Fruit fly (Drosophila melanogaster) whole organism, embryonic: ENCODE results near the gene Nprl3.

ENCODE experiments used
- Ada2b ChIP-seq: fragments of 200-800 bp; sonication (Bioruptor generic); IDR thresholded peaks from 2 replicates; pipeline ENCODE4 v1.3.6; 2022; ENCODE audit warnings: missing biosample characterization, missing genetic modification characterization
- BEAF-32 ChIP-seq: fragments of 200-800 bp; sonication (Bioruptor generic); optimal IDR thresholded peaks from 3 replicates; lab custom pipeline; 2017; ENCODE audit warnings: missing biosample characterization, missing genetic modification characterization, mild to moderate bottlenecking, moderate library complexity, missing genetic modification reagents
- CG1024 ChIP-seq: fragments of 200-800 bp; sonication (Bioruptor generic); IDR thresholded peaks from 2 replicates; pipeline ENCODE4 v1.3.6; 2022; ENCODE audit warnings: missing biosample characterization, missing genetic modification characterization
- CG11723 ChIP-seq: fragments of 200-800 bp; sonication (Bioruptor generic); optimal IDR thresholded peaks from 2 replicates; lab custom pipeline; 2017; ENCODE audit warnings: missing biosample characterization, mild to moderate bottlenecking, missing genetic modification characterization
- CG12219 ChIP-seq: fragments of 200-800 bp; sonication (Bioruptor generic); optimal IDR thresholded peaks from 3 replicates; lab custom pipeline; 2018; ENCODE audit warnings: missing biosample characterization, mild to moderate bottlenecking, missing genetic modification characterization
- CG12299 ChIP-seq: fragments of 200-800 bp; sonication (Bioruptor generic); optimal IDR thresholded peaks from 2 replicates; lab custom pipeline; 2018; ENCODE audit warnings: missing biosample characterization, mild to moderate bottlenecking, missing genetic modification characterization
- CG13424 ChIP-seq: fragments of 200-800 bp; sonication (Bioruptor generic); optimal IDR thresholded peaks from 2 replicates; lab custom pipeline; 2019; ENCODE audit warnings: missing biosample characterization, mild to moderate bottlenecking, missing genetic modification characterization, moderate library complexity
- CG15601 ChIP-seq: fragments of 200-800 bp; sonication (Bioruptor generic); optimal IDR thresholded peaks from 3 replicates; lab custom pipeline; 2019; ENCODE audit warnings: missing biosample characterization, mild to moderate bottlenecking, missing genetic modification characterization, moderate library complexity
- CG2199 ChIP-seq: fragments of 200-800 bp; sonication (Bioruptor generic); IDR thresholded peaks from 3 replicates; pipeline ENCODE4 v1.3.6; 2022; ENCODE audit warnings: missing biosample characterization, missing genetic modification characterization
- CG30431 ChIP-seq: fragments of 200-800 bp; sonication (Bioruptor generic); optimal IDR thresholded peaks from 2 replicates; lab custom pipeline; 2017; ENCODE audit warnings: missing biosample characterization, missing genetic modification characterization
- CG3065 ChIP-seq: fragments of 200-800 bp; sonication (Bioruptor generic); optimal IDR thresholded peaks from 2 replicates; lab custom pipeline; 2016; ENCODE audit warnings: missing biosample characterization, missing genetic modification characterization
- CG31441 ChIP-seq: fragments of 200-800 bp; sonication (Bioruptor generic); IDR thresholded peaks from 2 replicates; pipeline ENCODE4 v1.3.6; 2022; ENCODE audit warnings: missing biosample characterization, missing genetic modification characterization
- CG34422 ChIP-seq: fragments of 200-800 bp; sonication (Bioruptor generic); IDR thresholded peaks from 3 replicates; pipeline ENCODE4 v1.3.6; 2022; ENCODE audit warnings: missing biosample characterization, missing genetic modification characterization
- CG42726 ChIP-seq: fragments of 200-800 bp; sonication (Bioruptor generic); IDR thresholded peaks from 2 replicates; pipeline ENCODE4 v1.3.6; 2022; ENCODE audit warnings: missing biosample characterization, missing genetic modification characterization; ENCODE audit not compliant: partially characterized antibody
- CG4617 ChIP-seq: fragments of 200-800 bp; sonication (Bioruptor generic); optimal IDR thresholded peaks from 3 replicates; lab custom pipeline; 2016; ENCODE audit warnings: missing biosample characterization, missing genetic modification characterization, borderline replicate concordance
- CG6272 ChIP-seq: fragments of 200-800 bp; sonication (Bioruptor generic); IDR thresholded peaks from 2 replicates; pipeline ENCODE4 v1.3.6; 2022; ENCODE audit warnings: missing biosample characterization, missing genetic modification characterization
- CG6765 ChIP-seq: fragments of 200-800 bp; sonication (Bioruptor generic); optimal IDR thresholded peaks from 3 replicates; lab custom pipeline; 2017; ENCODE audit warnings: missing biosample characterization, mild to moderate bottlenecking, missing genetic modification characterization
- CG8281 ChIP-seq: fragments of 200-800 bp; sonication (Bioruptor generic); optimal IDR thresholded peaks from 2 replicates; lab custom pipeline; 2018; ENCODE audit warnings: missing biosample characterization, mild to moderate bottlenecking, missing genetic modification characterization, moderate library complexity
- CG9609 ChIP-seq: fragments of 200-800 bp; sonication (Bioruptor generic); optimal IDR thresholded peaks from 3 replicates; lab custom pipeline; 2016; ENCODE audit warnings: missing biosample characterization, missing genetic modification characterization
- CG9727 ChIP-seq: fragments of 200-800 bp; sonication (Bioruptor generic); optimal IDR thresholded peaks from 3 replicates; lab custom pipeline; 2017; ENCODE audit warnings: missing biosample characterization, mild to moderate bottlenecking, missing genetic modification characterization
- Chrac-16 ChIP-seq: fragments of 200-800 bp; sonication (Bioruptor generic); optimal IDR thresholded peaks from 3 replicates; lab custom pipeline; 2016; ENCODE audit warnings: missing biosample characterization, missing genetic modification characterization
- GATAe ChIP-seq: fragments of 200-800 bp; sonication (Bioruptor generic); conservative IDR thresholded peaks from 2 replicates; pipeline ENCODE4 v1.3.6; 2022; ENCODE audit warnings: missing biosample characterization, missing genetic modification characterization
- HLH54F ChIP-seq: fragments of 200-800 bp; sonication (Bioruptor generic); optimal IDR thresholded peaks from 3 replicates; lab custom pipeline; 2016; ENCODE audit warnings: missing biosample characterization, missing genetic modification characterization
- Hey ChIP-seq: fragments of 200-800 bp; sonication (Bioruptor generic); optimal IDR thresholded peaks from 3 replicates; lab custom pipeline; 2018; ENCODE audit warnings: missing biosample characterization, mild to moderate bottlenecking, missing genetic modification characterization
- Neu2 ChIP-seq: fragments of 200-800 bp; sonication (Bioruptor generic); optimal IDR thresholded peaks from 3 replicates; lab custom pipeline; 2016; ENCODE audit warnings: missing biosample characterization, missing genetic modification characterization, borderline replicate concordance
- Nf-YB ChIP-seq: fragments of 200-800 bp; sonication (Bioruptor generic); optimal IDR thresholded peaks from 3 replicates; lab custom pipeline; 2019; ENCODE audit warnings: missing biosample characterization, mild to moderate bottlenecking, missing genetic modification characterization, moderate library complexity
- Nf-YC ChIP-seq: fragments of 200-800 bp; optimal IDR thresholded peaks from 3 replicates; lab custom pipeline; 2019; ENCODE audit warnings: missing biosample characterization, mild to moderate bottlenecking, missing genetic modification characterization, moderate library complexity
- Optix ChIP-seq: fragments of 200-800 bp; sonication (Bioruptor generic); IDR thresholded peaks from 3 replicates; pipeline ENCODE4 v1.3.6; 2022; ENCODE audit warnings: missing biosample characterization, missing genetic modification characterization
- Six4 ChIP-seq: fragments of 200-800 bp; sonication (Bioruptor generic); optimal IDR thresholded peaks from 2 replicates; lab custom pipeline; 2016; ENCODE audit warnings: missing biosample characterization, missing genetic modification characterization
- Ssrp ChIP-seq: fragments of 200-800 bp; sonication (Bioruptor generic); optimal IDR thresholded peaks from 2 replicates; lab custom pipeline; 2018; ENCODE audit warnings: missing biosample characterization, mild to moderate bottlenecking, missing genetic modification characterization, moderate library complexity
- abd-A ChIP-seq: fragments of 200-800 bp; sonication (Bioruptor generic); optimal IDR thresholded peaks from 3 replicates; lab custom pipeline; 2019; ENCODE audit warnings: missing biosample characterization, mild to moderate bottlenecking, missing genetic modification characterization, moderate library complexity
- bcd ChIP-seq: fragments of 200-800 bp; sonication (Bioruptor generic); optimal IDR thresholded peaks from 2 replicates; lab custom pipeline; 2017; ENCODE audit warnings: missing biosample characterization, mild to moderate bottlenecking, missing genetic modification characterization
- cg ChIP-seq: fragments of 200-800 bp; sonication (Bioruptor generic); optimal IDR thresholded peaks from 3 replicates; lab custom pipeline; 2019; ENCODE audit warnings: missing biosample characterization, mild to moderate bottlenecking, missing genetic modification characterization, moderate library complexity
- ci ChIP-seq: fragments of 200-800 bp; sonication (Bioruptor generic); IDR thresholded peaks from 3 replicates; pipeline ENCODE4 v1.3.6; 2022; ENCODE audit warnings: missing biosample characterization, missing genetic modification characterization
- crol ChIP-seq: fragments of 200-800 bp; sonication (Bioruptor generic); IDR thresholded peaks from 2 replicates; pipeline ENCODE4 v1.3.6; 2022; ENCODE audit warnings: missing biosample characterization, missing genetic modification characterization
- dysf ChIP-seq: fragments of 200-800 bp; sonication (Bioruptor generic); IDR thresholded peaks from 3 replicates; pipeline ENCODE4 v1.3.6; 2022; ENCODE audit warnings: missing biosample characterization, missing genetic modification characterization
- ems ChIP-seq: fragments of 200-800 bp; sonication (Bioruptor generic); optimal IDR thresholded peaks from 3 replicates; lab custom pipeline; 2016; ENCODE audit warnings: missing biosample characterization, missing genetic modification characterization
- eyg ChIP-seq: fragments of 200-800 bp; sonication (Bioruptor generic); optimal IDR thresholded peaks from 3 replicates; lab custom pipeline; 2016; ENCODE audit warnings: missing biosample characterization, missing genetic modification characterization
- gcm ChIP-seq: fragments of 200-800 bp; sonication (Bioruptor generic); optimal IDR thresholded peaks from 2 replicates; lab custom pipeline; 2019; ENCODE audit warnings: missing biosample characterization, mild to moderate bottlenecking, missing genetic modification characterization, moderate library complexity
- kay ChIP-seq: fragments of 200-800 bp; sonication (Bioruptor generic); optimal IDR thresholded peaks from 2 replicates; lab custom pipeline; 2016; ENCODE audit warnings: missing biosample characterization, missing genetic modification characterization
- lola ChIP-seq, 3 experiments: fragments of >200 bp in 2 of 3; fragments of 200-800 bp in 1 of 3; sonication (Bioruptor generic) in 1 of 3; optimal IDR thresholded peaks; 2 replicates each; lab custom pipeline; 2017 to 2019; ENCODE audit warnings: missing biosample characterization in 3 of 3, missing genetic modification characterization in 3 of 3, mild to moderate bottlenecking in 1 of 3, moderate library complexity in 1 of 3
- mld ChIP-seq: fragments of 200-800 bp; sonication (Bioruptor generic); IDR thresholded peaks from 3 replicates; pipeline ENCODE4 v1.3.6; 2022; ENCODE audit warnings: missing biosample characterization, missing genetic modification characterization; ENCODE audit not compliant: partially characterized antibody
- odd ChIP-seq: fragments of 200-800 bp; sonication (Bioruptor generic); optimal IDR thresholded peaks from 2 replicates; lab custom pipeline; 2017; ENCODE audit warnings: missing biosample characterization, mild to moderate bottlenecking, missing genetic modification characterization
- peb ChIP-seq: fragments of 200-800 bp; sonication (Bioruptor generic); IDR thresholded peaks from 2 replicates; pipeline ENCODE4 v1.3.6; 2022; ENCODE audit warnings: missing biosample characterization, missing genetic modification characterization
- pnt ChIP-seq: fragments of 200-800 bp; sonication (Bioruptor generic); optimal IDR thresholded peaks from 3 replicates; lab custom pipeline; 2016; ENCODE audit warnings: missing biosample characterization, missing genetic modification characterization
- pros ChIP-seq: fragments of 200-800 bp; sonication (Bioruptor generic); optimal IDR thresholded peaks from 3 replicates; lab custom pipeline; 2019; ENCODE audit warnings: missing biosample characterization, mild to moderate bottlenecking, missing genetic modification characterization, moderate library complexity
- schlank ChIP-seq: fragments of 200-800 bp; sonication (Bioruptor generic); optimal IDR thresholded peaks from 2 replicates; lab custom pipeline; 2018; ENCODE audit warnings: missing biosample characterization, mild to moderate bottlenecking, missing genetic modification characterization
- sd ChIP-seq: fragments of 200-800 bp; sonication (Bioruptor generic); optimal IDR thresholded peaks from 3 replicates; lab custom pipeline; 2018; ENCODE audit warnings: missing biosample characterization, mild to moderate bottlenecking, missing genetic modification characterization, moderate library complexity
- tio ChIP-seq: fragments of 200-800 bp; sonication (Bioruptor generic); optimal IDR thresholded peaks from 2 replicates; lab custom pipeline; 2017; ENCODE audit warnings: missing biosample characterization, missing genetic modification characterization, inconsistent platforms
- vfl ChIP-seq: fragments of 200-800 bp; sonication (Bioruptor generic); optimal IDR thresholded peaks from 2 replicates; lab custom pipeline; 2016; ENCODE audit warnings: missing biosample characterization, missing genetic modification characterization

The Nprl3 gene

dm6 chr3L:14004963-14005458 lies 3.3 kb upstream of the Nprl3 start (continued):
- peak; percentile 92 for TF ChIP-seq gcm (GFP tag; lab: Kevin White, UChicago)
- peak; percentile 93 for TF ChIP-seq CG31441
- TF ChIP-seq CG30431 (GFP tag; lab: Kevin White, UChicago), result peak; percentile 93
- TF ChIP-seq CG12219 (GFP tag; lab: Kevin White, UChicago), result peak; percentile 94
- TF ChIP-seq CG42726 (GFP tag; lab: Robert Waterston, UW), result no peak
- peak; percentile 58 for TF ChIP-seq Neu2 (GFP tag; lab: Kevin White, UChicago)
- peak; percentile 86 for TF ChIP-seq CG6272 (GFP tag; lab: Robert Waterston, UW)
- TF ChIP-seq odd, result peak; percentile 90
- peak; percentile 97 for TF ChIP-seq Optix
- peak; percentile 83 for TF ChIP-seq GATAe
- peak; percentile 95 for TF ChIP-seq CG9727 (GFP tag; lab: Kevin White, UChicago)
- peak; percentile 87 for TF ChIP-seq sd (tag; lab: Kevin White, UChicago)
- TF ChIP-seq CG6765 (GFP tag; lab: Kevin White, UChicago), result peak; percentile 88
- peak; percentile 97 for TF ChIP-seq CG34422
- TF ChIP-seq CG15601, result peak; percentile 92
- TF ChIP-seq Nf-YB (GFP tag; lab: Kevin White, UChicago), result peak; percentile 74
- peak; percentile 98 for TF ChIP-seq ci (GFP tag; lab: Robert Waterston, UW)
- peak; percentile 88 for TF ChIP-seq vfl (GFP tag; lab: Kevin White, UChicago)
- no peak for TF ChIP-seq mld
- peak; percentile 96 for TF ChIP-seq CG9609 (GFP tag; lab: Kevin White, UChicago)
- TF ChIP-seq dysf (GFP tag; lab: Robert Waterston, UW), result peak; percentile 95
- TF ChIP-seq pros, result peak; percentile 50
- TF ChIP-seq eyg (GFP tag; lab: Kevin White, UChicago), result peak; percentile 93
- peak; percentile 97 for TF ChIP-seq Ada2b (GFP tag; lab: Robert Waterston, UW)
- TF ChIP-seq ems (GFP tag; lab: Kevin White, UChicago), result peak; percentile 97
- peak; percentile 94 for TF ChIP-seq Chrac-16 (GFP tag; lab: Kevin White, UChicago)
- TF ChIP-seq CG8281 (tag; lab: Kevin White, UChicago), result peak; percentile 85
- TF ChIP-seq Ssrp, result peak; percentile 94
- TF ChIP-seq bcd, result peak; percentile 95
- TF ChIP-seq CG13424 (tag; lab: Kevin White, UChicago), result peak; percentile 97
- TF ChIP-seq tio (GFP tag; lab: Kevin White, UChicago), result no peak
- peak; percentile 91 for TF ChIP-seq schlank
- TF ChIP-seq Hey (tag; lab: Kevin White, UChicago), result peak; percentile 81
- peak; percentile 44 for TF ChIP-seq Nf-YC (tag; lab: Kevin White, UChicago)
- TF ChIP-seq crol (GFP tag; lab: Robert Waterston, UW), result peak; percentile 66
- TF ChIP-seq BEAF-32, result peak; percentile 23
- peak; percentile 75 for TF ChIP-seq CG3065 (GFP tag; lab: Kevin White, UChicago)
- peak; percentile 86 for TF ChIP-seq peb
- peak; percentile 95 for TF ChIP-seq pnt (GFP tag; lab: Kevin White, UChicago)
- TF ChIP-seq kay, result peak; percentile 91
- TF ChIP-seq lola (GFP tag; optimal IDR thresholded peaks at IDR 0.05; lab: Kevin White, UChicago), result peak in 1 of 3 experiments; percentile 77
- TF ChIP-seq abd-A (tag; lab: Kevin White, UChicago), result no peak
- peak; percentile 98 for TF ChIP-seq CG2199 (GFP tag; lab: Robert Waterston, UW)
- peak; percentile 92 for TF ChIP-seq cg
- TF ChIP-seq CG4617 (GFP tag; lab: Kevin White, UChicago), result no peak
- TF ChIP-seq HLH54F (GFP tag; lab: Kevin White, UChicago), result peak; percentile 96
- peak; percentile 93 for TF ChIP-seq Six4 (GFP tag; lab: Kevin White, UChicago)
- peak; percentile 94 for TF ChIP-seq CG11723 (GFP tag; lab: Kevin White, UChicago)
- peak; percentile 91 for TF ChIP-seq CG1024 (GFP tag; lab: Robert Waterston, UW)
- TF ChIP-seq CG12299 (tag; lab: Kevin White, UChicago), result peak; percentile 89
